Worm (Caenorhabditis elegans) whole organism, midembryonic: ENCODE data around the gene pat-9.
"Not testable (repeated sequence)": the region's sequence is repeated elsewhere in the genome, so short reads cannot be mapped to it uniquely, and the experiment has no call there.

ENCODE experiments used
- T22C8.4 ChIP-seq: fragments of 200-800 bp; sonication (Bioruptor generic); IDR thresholded peaks from 2 replicates; pipeline ENCODE4 v1.3.6; 2022; ENCODE audit warnings: missing genetic modification characterization, missing compliant biosample characterization
- cog-1 ChIP-seq: sonication (generic microtip); optimal IDR thresholded peaks from 2 replicates; lab custom pipeline; 2016; ENCODE audit warnings: missing genetic modification characterization, missing compliant biosample characterization
- flt-1 ChIP-seq: fragments of 200-800 bp; sonication (Bioruptor generic); IDR thresholded peaks from 2 replicates; pipeline ENCODE4 v1.3.6; 2022; ENCODE audit warnings: missing genetic modification characterization, missing compliant biosample characterization
- klf-2 ChIP-seq: fragments of 200-800 bp; sonication (Bioruptor generic); conservative IDR thresholded peaks from 2 replicates; pipeline ENCODE4 v1.3.6; 2022; ENCODE audit warnings: missing genetic modification reagents, missing genetic modification characterization, missing compliant biosample characterization
- med-1 ChIP-seq: sonication (generic microtip); optimal IDR thresholded peaks from 2 replicates; lab custom pipeline; 2017; ENCODE audit warnings: missing genetic modification characterization, mild to moderate bottlenecking, missing compliant biosample characterization, antibody characterized with exemption, missing genetic modification reagents; ENCODE audit not compliant: insufficient read depth
- ref-1 ChIP-seq: fragments of 200-800 bp; sonication (Bioruptor generic); conservative IDR thresholded peaks from 2 replicates; pipeline ENCODE4 v1.3.6; 2022; ENCODE audit warnings: missing genetic modification reagents, missing genetic modification characterization, missing compliant biosample characterization
- tab-1 ChIP-seq: fragments of 200-800 bp; sonication (Bioruptor generic); IDR thresholded peaks from 2 replicates; pipeline ENCODE4 v1.3.6; 2022; ENCODE audit warnings: missing genetic modification characterization, missing compliant biosample characterization
- ztf-23 ChIP-seq: fragments of 200-800 bp; sonication (Bioruptor generic); IDR thresholded peaks from 2 replicates; pipeline ENCODE4 v1.3.6; 2022; ENCODE audit warnings: missing genetic modification reagents, missing genetic modification characterization, missing compliant biosample characterization
- ztf-29 ChIP-seq: fragments of 200-800 bp; sonication (Bioruptor generic); IDR thresholded peaks from 2 replicates; pipeline ENCODE4 v1.3.6; 2022; ENCODE audit warnings: missing genetic modification reagents, missing genetic modification characterization, missing compliant biosample characterization

Gene pat-9

DNA sequence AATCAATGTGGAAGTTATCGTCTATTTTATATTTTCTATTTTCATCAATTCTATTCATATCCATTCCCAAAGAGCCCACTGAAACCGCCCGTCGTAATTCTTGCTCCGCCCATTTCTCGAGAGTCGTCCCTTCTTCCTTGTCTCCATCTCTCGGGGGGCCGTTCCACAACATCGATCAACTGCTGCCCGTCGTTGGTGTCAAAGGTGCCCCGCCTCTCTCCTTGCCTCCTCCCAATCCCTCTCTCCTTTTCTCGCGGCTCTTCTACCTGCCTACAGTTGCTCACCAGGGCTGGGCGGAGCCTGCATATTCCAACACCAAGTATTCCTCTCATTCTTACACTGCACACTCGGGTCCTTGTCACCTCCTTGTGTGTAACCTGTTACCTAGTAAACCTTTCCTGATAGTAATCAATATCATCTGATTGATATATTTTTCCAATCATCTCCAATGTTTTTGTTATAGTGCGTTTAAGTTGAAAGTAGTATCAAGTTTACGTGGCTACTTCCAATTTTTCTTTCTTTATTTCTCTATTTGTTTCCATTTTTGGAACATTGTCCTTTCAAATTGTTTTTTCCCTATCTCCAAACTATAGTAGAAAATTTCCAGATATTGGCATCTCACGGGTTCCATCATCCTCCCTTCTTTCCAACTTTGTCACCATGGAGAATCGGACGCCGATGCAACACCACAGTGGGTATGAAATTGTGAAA, at the start of gene pat-9:
pat-9 (plus strand) TSS at position 661 of the 711 bp plus-strand sequence.
- TF ChIP-seq flt-1 (no peak), klf-2 (GFP tag; lab: Robert Waterston, UW) (no peak), cog-1 (tag; lab: Kevin White, UChicago) (no peak), T22C8.4 (GFP tag; lab: Robert Waterston, UW) (no peak), med-1 (GFP tag; lab: Kevin White, UChicago) (no peak), ref-1 (no peak)

DNA sequence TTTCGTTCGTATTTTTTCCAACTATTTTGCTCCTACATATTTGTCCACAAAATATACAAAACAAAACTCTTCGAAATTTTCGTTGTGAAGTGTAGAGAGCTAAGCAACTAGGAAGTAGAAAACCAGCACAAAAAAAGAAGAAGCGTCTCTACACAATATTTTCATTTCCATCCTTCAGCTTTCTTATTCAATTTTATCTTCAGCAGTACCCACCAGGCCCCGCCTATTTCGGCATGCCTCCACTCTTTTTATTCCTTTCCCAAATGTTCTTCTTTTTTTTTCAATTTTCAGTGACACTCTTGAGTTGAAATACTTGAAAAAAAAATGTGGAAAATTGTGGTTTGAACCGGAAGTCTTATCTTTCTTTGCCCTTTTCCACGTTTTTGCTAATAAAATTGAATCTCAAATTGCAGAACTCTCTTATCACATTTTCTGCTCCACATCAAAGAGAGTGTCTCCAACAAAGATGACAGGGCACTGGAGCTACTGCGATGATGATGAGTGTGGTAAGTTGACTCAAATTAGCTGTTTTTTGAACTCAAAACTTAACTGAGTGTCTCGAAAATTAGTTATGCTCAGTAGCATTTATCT, 49.5 kb upstream of the pat-9 start, which contains the start of gene cah-3:
cah-3 (plus strand) TSS at position 414 of the 591 bp plus-strand sequence.
- TF ChIP-seq cog-1 (tag; lab: Kevin White, UChicago), result no peak
- no peak for TF ChIP-seq ztf-29 (GFP tag; lab: Robert Waterston, UW)
- no peak for TF ChIP-seq ref-1
- no peak for TF ChIP-seq ztf-23 (GFP tag; lab: Robert Waterston, UW)
- TF ChIP-seq flt-1, result no peak
- no peak for TF ChIP-seq T22C8.4 (GFP tag; lab: Robert Waterston, UW)
- no peak for TF ChIP-seq klf-2 (GFP tag; lab: Robert Waterston, UW)
- no peak for TF ChIP-seq med-1 (GFP tag; lab: Kevin White, UChicago)
- TF ChIP-seq tab-1 (GFP tag; lab: Robert Waterston, UW), result no peak

DNA sequence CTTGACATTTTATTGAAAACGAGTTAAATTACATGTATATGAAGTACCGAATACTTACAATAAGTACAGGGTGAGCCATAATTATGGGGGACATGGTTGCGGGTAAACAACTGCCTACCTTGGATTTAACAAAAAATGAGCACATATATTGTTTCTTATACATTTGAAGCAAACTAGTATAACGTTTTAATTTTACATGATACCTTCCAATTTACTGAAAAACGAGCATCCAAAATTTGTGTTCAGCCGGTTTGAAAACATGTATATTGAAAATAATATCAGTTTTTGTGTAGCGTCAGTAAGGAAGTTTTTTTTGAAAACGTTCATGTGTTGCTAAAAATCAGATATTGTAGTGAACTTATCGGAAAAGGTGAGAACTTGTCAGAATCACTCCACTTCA, 45.9 kb upstream of the pat-9 start:
- TF ChIP-seq cog-1 (tag; lab: Kevin White, UChicago) (no peak), flt-1 (no peak), med-1 (GFP tag; lab: Kevin White, UChicago) (no peak), klf-2 (GFP tag; lab: Robert Waterston, UW) (no peak), ztf-29 (GFP tag; lab: Robert Waterston, UW) (no peak), ref-1 (no peak), tab-1 (GFP tag; lab: Robert Waterston, UW) (no peak), ztf-23 (GFP tag; lab: Robert Waterston, UW) (no peak), T22C8.4 (GFP tag; lab: Robert Waterston, UW) (no peak)

DNA sequence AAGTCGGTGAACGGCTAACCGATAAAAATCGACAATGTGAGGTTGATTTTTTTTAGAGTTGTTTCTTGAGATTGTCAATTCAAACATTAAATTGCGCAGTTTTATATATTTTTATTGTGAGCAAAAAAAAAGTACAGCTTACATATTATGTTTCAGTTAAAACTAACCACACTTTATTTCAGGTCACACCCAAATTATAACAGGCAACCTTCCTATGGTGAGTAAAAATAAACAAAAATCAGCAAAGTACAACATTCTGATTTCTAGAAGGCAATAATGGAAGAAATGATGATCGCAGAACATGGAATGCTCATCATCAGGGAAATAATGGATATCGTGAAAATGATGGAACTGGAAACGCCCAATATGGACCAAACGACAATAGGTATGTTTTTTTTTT, 42.1 kb upstream of the pat-9 start, which contains the start of gene K05G3.2:
K05G3.2 (plus strand) TSS at position 301 of the 400 bp plus-strand sequence.
- no peak for TF ChIP-seq ref-1
- TF ChIP-seq flt-1, result no peak
- no peak for TF ChIP-seq ztf-29 (GFP tag; lab: Robert Waterston, UW)

DNA sequence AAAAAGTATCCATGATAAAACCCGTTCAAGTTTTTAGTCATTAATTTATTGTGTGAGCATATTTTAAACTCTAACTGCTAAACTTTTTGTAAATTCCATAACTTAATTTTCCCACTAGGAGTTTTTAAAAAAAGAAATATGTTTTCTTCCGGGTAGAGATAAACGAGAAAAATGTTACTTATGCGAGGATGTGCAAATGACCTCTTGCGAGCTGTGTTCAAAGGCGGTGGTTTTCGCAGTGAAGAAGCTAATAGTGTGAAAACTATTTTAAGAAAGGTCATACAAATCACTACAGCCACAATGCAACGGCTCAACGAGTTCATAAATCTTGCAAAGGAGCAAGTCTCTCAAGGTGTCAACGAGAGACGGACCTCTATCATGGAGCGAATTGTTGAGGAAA, 35.7 kb upstream of the pat-9 start, which contains the start of gene K05G3.1:
K05G3.1 (plus strand) TSS at position 301 of the 400 bp plus-strand sequence.
- no peak for TF ChIP-seq cog-1 (tag; lab: Kevin White, UChicago)
- TF ChIP-seq tab-1 (GFP tag; lab: Robert Waterston, UW), result no peak
- TF ChIP-seq ztf-23 (GFP tag; lab: Robert Waterston, UW), result no peak
- no peak for TF ChIP-seq T22C8.4 (GFP tag; lab: Robert Waterston, UW)
- no peak for TF ChIP-seq klf-2 (GFP tag; lab: Robert Waterston, UW)
- TF ChIP-seq ztf-29 (GFP tag; lab: Robert Waterston, UW), result no peak
- no peak for TF ChIP-seq med-1 (GFP tag; lab: Kevin White, UChicago)

DNA sequence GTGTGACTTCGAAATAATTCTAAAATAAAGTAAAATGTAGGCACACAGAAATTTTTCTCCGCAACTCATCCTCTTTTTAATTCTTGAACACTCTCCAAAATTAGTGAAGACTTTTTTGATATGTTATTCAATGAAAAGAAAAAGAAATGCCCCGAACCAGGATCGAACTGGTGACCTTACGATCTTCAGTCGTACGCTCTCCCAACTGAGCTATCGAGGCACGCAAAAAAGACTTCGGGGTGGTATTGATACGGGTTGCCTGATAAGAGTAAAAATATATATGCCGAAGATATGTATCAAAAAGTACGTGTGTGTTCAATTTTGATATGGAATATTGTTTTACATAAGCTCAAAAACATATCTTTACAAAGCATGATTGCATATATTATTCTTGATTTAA, 33.7 kb upstream of the pat-9 start:
- TF ChIP-seq cog-1 (tag; lab: Kevin White, UChicago), result no peak
- no peak for TF ChIP-seq ref-1
- no peak for TF ChIP-seq tab-1 (GFP tag; lab: Robert Waterston, UW)
- no peak for TF ChIP-seq ztf-29 (GFP tag; lab: Robert Waterston, UW)

DNA sequence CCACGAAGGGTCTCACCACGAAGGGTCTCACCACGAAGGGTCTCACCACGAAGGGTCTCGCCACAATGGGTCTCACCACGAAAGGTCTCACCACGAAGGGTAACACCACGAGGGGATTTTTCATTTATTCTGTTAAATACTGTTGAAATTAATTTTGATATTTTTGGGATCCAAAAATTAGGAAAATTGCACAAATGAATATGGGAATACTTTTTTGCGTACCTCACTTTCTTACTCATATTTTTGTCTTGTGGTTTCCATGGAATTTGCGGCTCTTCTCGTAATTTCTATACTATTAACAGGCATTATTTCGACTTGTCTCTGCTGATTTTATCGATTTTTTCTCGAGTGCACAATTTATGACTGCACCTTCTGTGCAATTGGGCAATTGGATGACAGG, 31.3 kb upstream of the pat-9 start, which contains the start of gene T25D1.3:
T25D1.3 (plus strand) TSS at position 301 of the 400 bp plus-strand sequence.
- no peak for TF ChIP-seq ztf-23 (GFP tag; lab: Robert Waterston, UW)
- TF ChIP-seq klf-2 (GFP tag; lab: Robert Waterston, UW), result no peak
- TF ChIP-seq cog-1 (tag; lab: Kevin White, UChicago), result no peak
- no peak for TF ChIP-seq flt-1
- TF ChIP-seq tab-1 (GFP tag; lab: Robert Waterston, UW), result no peak
- no peak for TF ChIP-seq ref-1
- no peak for TF ChIP-seq ztf-29 (GFP tag; lab: Robert Waterston, UW)
- no peak for TF ChIP-seq med-1 (GFP tag; lab: Kevin White, UChicago)
- no peak for TF ChIP-seq T22C8.4 (GFP tag; lab: Robert Waterston, UW)

DNA sequence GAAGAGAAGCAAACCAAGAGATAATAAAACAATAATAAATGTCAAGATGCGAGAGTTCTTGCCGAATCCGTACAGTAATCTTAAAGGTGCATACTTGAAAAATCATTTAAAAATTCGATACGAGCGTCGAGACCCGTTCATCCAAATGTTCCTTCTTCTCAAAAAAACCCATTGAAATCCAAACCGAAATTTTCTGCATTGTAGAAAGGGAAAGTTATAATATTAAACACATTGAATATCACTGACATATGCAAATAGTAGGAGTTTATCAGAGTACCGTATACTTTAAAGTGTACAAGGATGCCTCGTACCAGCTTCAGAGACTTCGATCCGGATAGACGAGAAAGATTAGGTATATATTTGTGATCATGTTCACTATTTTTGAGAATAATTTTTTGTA, 21.4 kb upstream of the pat-9 start, which contains the start of gene T25D1.2:
T25D1.2 (plus strand) TSS at position 301 of the 400 bp plus-strand sequence.
- TF ChIP-seq ztf-23 (GFP tag; lab: Robert Waterston, UW); cog-1 (tag; lab: Kevin White, UChicago); tab-1 (GFP tag; lab: Robert Waterston, UW): not testable (repeated sequence)

DNA sequence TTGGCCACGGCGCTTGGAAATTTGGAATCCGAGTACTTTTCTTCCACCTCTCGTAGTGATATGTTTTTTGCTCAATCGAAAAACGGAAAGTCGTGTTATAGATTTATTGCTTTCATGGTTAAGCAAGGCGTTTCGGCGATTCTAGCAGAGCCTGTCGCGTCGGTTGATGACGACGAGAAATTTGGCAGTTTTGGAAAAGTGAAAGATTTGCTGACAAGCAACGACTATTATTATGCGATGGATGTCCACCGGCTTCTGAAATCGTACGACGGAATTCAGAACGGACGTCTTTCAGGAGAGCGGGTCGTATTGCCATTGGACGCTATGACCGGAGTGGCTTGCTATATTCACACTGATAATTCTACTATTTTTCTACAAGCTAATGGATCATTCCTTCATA, 17.9 kb upstream of the pat-9 start:
- TF ChIP-seq T22C8.4 (GFP tag; lab: Robert Waterston, UW) (no peak), klf-2 (GFP tag; lab: Robert Waterston, UW) (no peak), cog-1 (tag; lab: Kevin White, UChicago) (no peak), flt-1 (no peak)

DNA sequence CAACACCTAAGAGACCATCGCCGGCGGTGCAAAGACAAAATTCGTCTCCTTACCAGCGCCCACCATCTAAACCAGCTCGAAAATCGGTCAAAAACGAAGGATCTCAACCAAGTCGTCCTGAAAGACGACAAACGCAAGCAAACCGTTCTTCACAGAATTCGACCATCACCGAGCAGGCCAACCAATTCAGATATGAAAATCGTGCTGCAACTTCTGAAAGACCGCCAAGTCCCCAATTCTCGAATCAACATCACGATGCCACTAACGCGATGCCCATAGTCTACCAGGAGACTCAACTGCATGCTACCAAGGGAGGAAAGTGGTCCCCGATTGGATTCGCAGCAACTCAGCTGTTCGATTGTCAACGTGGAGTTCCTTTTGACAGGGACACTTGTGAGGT, 17.2 kb upstream of the pat-9 start, which contains the start of gene T25D1.1:
T25D1.1 (plus strand) TSS at position 301 of the 400 bp plus-strand sequence.
- TF ChIP-seq cog-1 (tag; lab: Kevin White, UChicago) (no peak), klf-2 (GFP tag; lab: Robert Waterston, UW) (no peak), med-1 (GFP tag; lab: Kevin White, UChicago) (no peak), flt-1 (no peak), ref-1 (no peak)
